Worm (Caenorhabditis elegans) whole organism, mixed stage, embryonic: ENCODE measurements around the gene T22H9.1.

Experiments used
- flh-1 ChIP-seq: fragments of 200-800 bp; sonication (Bioruptor generic); optimal IDR thresholded peaks from 2 replicates; lab custom pipeline; 2018; ENCODE audit warnings: mild to moderate bottlenecking, missing genetic modification characterization, moderate library complexity, missing compliant biosample characterization
- mab-5 ChIP-seq: fragments of 150-350 bp; optimal IDR thresholded peaks from 2 replicates; lab custom pipeline; 2014; ENCODE audit warnings: missing biosample characterization, missing genetic modification characterization
- nhr-76 ChIP-seq: sonication (generic microtip); optimal IDR thresholded peaks from 2 replicates; lab custom pipeline; 2017; ENCODE audit warnings: missing biosample characterization, missing genetic modification characterization
- unc-39 ChIP-seq: fragments of 150-350 bp; optimal IDR thresholded peaks from 2 replicates; lab custom pipeline; 2014; ENCODE audit warnings: missing biosample characterization, missing genetic modification characterization
- ztf-11 ChIP-seq: fragments of 150-350 bp; optimal IDR thresholded peaks from 2 replicates; lab custom pipeline; 2014; ENCODE audit warnings: missing biosample characterization, missing genetic modification characterization

DNA sequence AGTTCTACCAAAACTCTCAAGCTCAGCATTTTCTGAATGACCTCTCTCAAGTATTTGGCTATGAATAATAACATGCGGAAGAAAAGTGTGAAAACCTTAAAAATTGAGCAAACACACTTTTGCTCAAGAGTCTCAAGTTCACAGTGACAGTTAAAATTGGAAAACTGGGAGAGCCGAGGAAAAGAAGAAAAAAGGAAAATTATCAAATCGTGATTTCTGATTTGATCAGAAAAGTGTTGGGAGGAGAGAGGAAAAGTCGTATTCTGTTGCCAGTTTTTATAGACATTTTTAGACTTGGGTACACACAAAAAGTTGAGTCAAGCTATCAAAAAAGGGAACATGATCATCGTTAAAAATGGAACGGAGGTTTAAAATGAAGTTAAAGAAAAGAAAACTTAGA, 28.3 kb upstream of the T22H9.1 start:
- TF ChIP-seq flh-1 (no peak), unc-39 (tag; lab: Kevin White, UChicago) (no peak), nhr-76 (tag; lab: Kevin White, UChicago) (no peak), ztf-11 (no peak), mab-5 (tag; lab: Kevin White, UChicago) (no peak)
